Worm (Caenorhabditis elegans): ENCODE measurements around the gene scl-17.

The scl-17 gene

DNA sequence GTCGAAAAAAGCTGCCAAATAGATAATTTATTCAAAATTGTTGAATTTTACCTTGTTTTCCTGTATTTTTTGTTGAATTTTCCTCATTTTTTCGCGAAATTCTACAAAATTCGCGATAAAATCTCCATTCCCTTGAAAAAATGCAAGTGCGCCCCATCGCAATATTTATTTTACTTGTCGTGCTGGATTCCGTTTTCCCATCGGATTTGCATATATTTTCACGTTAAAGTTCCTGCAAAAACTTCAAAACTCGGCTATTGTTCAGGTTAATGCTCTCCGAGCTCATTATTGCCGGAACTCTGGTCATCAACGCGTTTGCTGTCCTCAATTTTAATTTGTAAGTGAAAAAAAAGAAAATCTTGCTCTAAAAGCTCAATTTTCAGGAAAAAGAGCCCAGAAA, 42.0 kb upstream of the scl-17 start, which contains the start of the genes Y51H7C.41 and cogc-4:
Gene Y51H7C.41 (plus strand): TSS at position 266 of the 400 bp plus-strand sequence.
Gene cogc-4 (plus strand): TSS at position 386 of the 400 bp plus-strand sequence.
- TF ChIP-seq elt-4 (tag; optimal IDR thresholded peaks at IDR 0.05): no peak

DNA sequence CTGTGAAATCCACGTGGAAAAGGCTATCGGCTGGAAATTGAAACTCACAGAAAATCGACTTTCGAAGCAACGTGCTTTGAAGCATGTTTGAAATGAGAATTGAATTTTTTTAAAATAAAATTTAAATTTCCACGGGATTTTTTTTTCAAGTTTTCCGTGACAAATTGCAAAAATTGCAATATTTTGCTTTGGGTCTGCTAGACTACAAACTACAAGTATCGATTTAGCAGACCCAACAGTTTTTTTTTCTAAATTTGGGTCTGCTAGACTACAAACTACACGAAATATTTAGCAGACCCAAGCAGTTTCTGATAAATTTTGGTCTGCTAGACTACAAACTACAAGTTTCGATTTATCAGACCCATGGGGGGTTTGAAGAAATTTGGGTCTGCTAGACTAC, 33.6 kb upstream of the scl-17 start, which contains the start of gene Y51H7C.9:
Gene Y51H7C.9 (minus strand): TSS at position 101 of the 400 bp plus-strand sequence.
- TF ChIP-seq sox-4 (tag; optimal IDR thresholded peaks at IDR 0.05) (no peak), syd-9 (tag; optimal IDR thresholded peaks at IDR 0.05) (no peak), unc-55 (GFP tag; optimal IDR thresholded peaks at IDR 0.05) (no peak), pha-2 (tag; optimal IDR thresholded peaks at IDR 0.05) (no peak), gmeb-2 (tag; optimal IDR thresholded peaks at IDR 0.05) (no peak), rnt-1 (tag; optimal IDR thresholded peaks at IDR 0.05) (no peak), fkh-10 (GFP tag; optimal IDR thresholded peaks at IDR 0.05) (no peak), ceh-45 (GFP tag; IDR thresholded peaks at IDR 0.05) (no peak), ets-4 (tag; optimal IDR thresholded peaks at IDR 0.05) (no peak), C38D4.7 (GFP tag; optimal IDR thresholded peaks at IDR 0.05) (no peak), zip-5 (tag; optimal IDR thresholded peaks at IDR 0.05) (no peak), ahr-1 (tag; optimal IDR thresholded peaks at IDR 0.05) (no peak), ceh-9 (tag; optimal IDR thresholded peaks at IDR 0.05) (no peak), sox-2 (GFP tag; IDR thresholded peaks at IDR 0.05) (no peak), hlh-8 (tag; optimal IDR thresholded peaks at IDR 0.05) (no peak), mec-3 (tag; optimal IDR thresholded peaks at IDR 0.05; ENCODE audit: borderline replicate concordance) (no peak), dve-1 (tag; optimal IDR thresholded peaks at IDR 0.05) (no peak), hlh-6 (tag; optimal IDR thresholded peaks at IDR 0.05) (no peak), pros-1 (tag; optimal IDR thresholded peaks at IDR 0.05) (no peak), ref-2 (tag; optimal IDR thresholded peaks at IDR 0.05) (no peak)

DNA sequence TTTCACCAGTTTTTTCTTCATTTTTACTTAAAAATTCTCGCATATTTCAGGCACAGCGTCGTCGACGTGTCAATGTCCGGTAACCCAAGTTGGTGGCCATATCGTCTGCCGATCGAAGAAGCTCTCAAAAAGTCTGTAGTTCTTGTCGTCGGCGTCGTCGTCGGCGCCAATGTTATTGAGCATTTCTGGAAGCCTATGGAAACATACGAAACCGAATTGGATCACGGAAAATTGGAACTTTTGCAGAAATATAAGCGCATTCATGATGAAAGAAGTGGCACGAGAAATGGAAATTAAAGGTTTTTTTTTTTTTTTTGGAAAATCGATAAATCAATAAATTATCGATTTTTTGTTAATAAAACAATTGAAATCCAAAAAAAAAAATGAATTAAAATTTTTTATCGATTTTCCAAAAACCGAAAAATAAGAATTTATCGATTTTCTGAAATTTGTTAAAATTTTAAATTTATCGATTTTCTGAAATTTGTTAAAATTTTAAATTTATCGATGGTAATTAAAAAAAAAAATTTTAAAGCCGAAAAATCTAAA, 32.6 kb upstream of the scl-17 start, which contains the start of gene alkb-1:
Gene alkb-1 (plus strand): TSS at position 51 of the 549 bp plus-strand sequence.
- TF ChIP-seq ceh-34 (tag; optimal IDR thresholded peaks at IDR 0.05): no peak
- no peak for TF ChIP-seq ttx-3 (tag; optimal IDR thresholded peaks at IDR 0.05)

DNA sequence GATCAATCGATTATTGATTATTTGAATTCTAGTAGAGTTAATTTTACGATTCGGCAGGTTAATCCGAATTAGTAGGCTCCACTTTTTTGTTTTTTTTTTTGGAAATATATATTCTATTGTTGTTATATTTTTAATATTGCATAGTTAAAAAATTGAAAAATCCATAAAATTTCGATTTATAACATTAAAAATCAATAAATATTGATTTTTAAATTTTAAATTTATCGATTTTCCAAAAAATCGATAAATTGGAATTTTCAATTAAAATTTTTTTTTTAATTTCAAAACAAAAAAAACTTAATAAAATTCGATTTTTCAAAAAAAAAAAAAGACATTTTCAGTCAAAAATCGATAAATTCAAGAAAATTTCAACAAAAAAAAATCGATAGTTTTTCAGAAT, 25.0 kb upstream of the scl-17 start:
- no peak for TF ChIP-seq tbx-2 (tag; optimal IDR thresholded peaks at IDR 0.05)
- TF ChIP-seq C38D4.7 (GFP tag; optimal IDR thresholded peaks at IDR 0.05): no peak
- TF ChIP-seq sox-2 (GFP tag; IDR thresholded peaks at IDR 0.05): no peak
- no peak for TF ChIP-seq ttx-3 (tag; optimal IDR thresholded peaks at IDR 0.05)
- no peak for TF ChIP-seq odd-2 (tag; optimal IDR thresholded peaks at IDR 0.05)
- TF ChIP-seq ceh-24 (tag; optimal IDR thresholded peaks at IDR 0.05): no peak
- TF ChIP-seq madf-2 (tag; optimal IDR thresholded peaks at IDR 0.05): no peak
- TF ChIP-seq dve-1 (tag; optimal IDR thresholded peaks at IDR 0.05): no peak
- TF ChIP-seq ceh-14 (tag; optimal IDR thresholded peaks at IDR 0.05): no peak
- TF ChIP-seq pha-4 (tag; optimal IDR thresholded peaks at IDR 0.05): no peak
- no peak for TF ChIP-seq hlh-8 (tag; optimal IDR thresholded peaks at IDR 0.05)
- TF ChIP-seq sox-4 (tag; optimal IDR thresholded peaks at IDR 0.05): no peak
- no peak for TF ChIP-seq F13H6.1 (tag; optimal IDR thresholded peaks at IDR 0.05)
- TF ChIP-seq ets-4 (tag; optimal IDR thresholded peaks at IDR 0.05): no peak
- TF ChIP-seq nfya-1 (tag; optimal IDR thresholded peaks at IDR 0.05): no peak
- TF ChIP-seq nhr-232 (tag; optimal IDR thresholded peaks at IDR 0.05): no peak
- TF ChIP-seq nhr-11 (tag; optimal IDR thresholded peaks at IDR 0.05): no peak
- TF ChIP-seq fax-1 (tag; optimal IDR thresholded peaks at IDR 0.05): no peak
- no peak for TF ChIP-seq ceh-34 (tag; optimal IDR thresholded peaks at IDR 0.05)
